Worm (Caenorhabditis elegans) whole organism, young adult: ENCODE measurements around the gene rfc-1.

Source experiments
- B0035.1 ChIP-seq: sonication (generic microtip); optimal IDR thresholded peaks from 2 replicates; lab custom pipeline; 2016; ENCODE audit warnings: missing genetic modification characterization, mild to moderate bottlenecking, missing compliant biosample characterization, missing genotype, missing genetic modification reagents
- F22D6.2 ChIP-seq: sonication (generic microtip); optimal IDR thresholded peaks from 2 replicates; lab custom pipeline; 2016; ENCODE audit warnings: mild to moderate bottlenecking, missing genetic modification characterization, missing compliant biosample characterization
- F37B4.10 ChIP-seq: fragments of 200-800 bp; sonication (Bioruptor generic); IDR thresholded peaks from 2 replicates; pipeline ENCODE4 v1.3.6; 2022; ENCODE audit warnings: missing genetic modification characterization, missing compliant biosample characterization
- Y53G8AR.9 ChIP-seq: fragments of 200-800 bp; sonication (Bioruptor generic); conservative IDR thresholded peaks from 2 replicates; pipeline ENCODE4 v1.3.6; 2022; ENCODE audit warnings: missing genetic modification reagents, missing genetic modification characterization, missing compliant biosample characterization
- Y56A3A.18 ChIP-seq: fragments of 200-800 bp; sonication (Bioruptor generic); IDR thresholded peaks from 2 replicates; pipeline ENCODE4 v1.3.6; 2022; ENCODE audit warnings: missing genetic modification reagents, missing genetic modification characterization, missing compliant biosample characterization
- Y67H2A.10 ChIP-seq: fragments of 200-800 bp; sonication (Bioruptor generic); conservative IDR thresholded peaks from 2 replicates; pipeline ENCODE4 v1.3.6; 2022; ENCODE audit warnings: missing genetic modification reagents, missing genetic modification characterization, missing compliant biosample characterization
- aptf-2 ChIP-seq: fragments of 200-800 bp; sonication (Bioruptor generic); conservative IDR thresholded peaks from 2 replicates; pipeline ENCODE4 v1.3.6; 2022; ENCODE audit warnings: missing genetic modification reagents, missing genetic modification characterization, missing compliant biosample characterization
- ceh-100 ChIP-seq: fragments of 200-800 bp; sonication (Bioruptor generic); IDR thresholded peaks from 2 replicates; pipeline ENCODE4 v1.3.6; 2022; ENCODE audit warnings: missing genetic modification reagents, missing genetic modification characterization, missing compliant biosample characterization
- ceh-40 ChIP-seq: fragments of 200-800 bp; sonication (Bioruptor generic); IDR thresholded peaks from 2 replicates; pipeline ENCODE4 v1.3.6; 2022; ENCODE audit warnings: missing genetic modification characterization, missing compliant biosample characterization
- ceh-91 ChIP-seq: fragments of 200-800 bp; sonication (Bioruptor generic); IDR thresholded peaks from 2 replicates; pipeline ENCODE4 v1.3.6; 2022; ENCODE audit warnings: missing genetic modification reagents, missing genetic modification characterization, missing compliant biosample characterization
- chd-7 ChIP-seq: sonication (generic microtip); optimal IDR thresholded peaks from 2 replicates; lab custom pipeline; 2016; ENCODE audit warnings: mild to moderate bottlenecking, missing genetic modification characterization, moderate library complexity, missing compliant biosample characterization
- dox-1 ChIP-seq: fragments of 200-800 bp; sonication (Bioruptor generic); IDR thresholded peaks from 2 replicates; pipeline ENCODE4 v1.3.6; 2022; ENCODE audit warnings: missing genetic modification reagents, missing genetic modification characterization, missing compliant biosample characterization
- dpff-1 ChIP-seq: sonication (generic microtip); optimal IDR thresholded peaks from 2 replicates; lab custom pipeline; 2017; ENCODE audit warnings: mild to moderate bottlenecking, missing genetic modification characterization, missing compliant biosample characterization
- efl-1 ChIP-seq: fragments of 150-350 bp; optimal IDR thresholded peaks from 2 replicates; lab custom pipeline; 2014; ENCODE audit warnings: missing biosample characterization, missing genetic modification reagents, missing genetic modification characterization
- ets-4 ChIP-seq: fragments of 200-800 bp; sonication (Bioruptor generic); optimal IDR thresholded peaks from 2 replicates; lab custom pipeline; 2018; ENCODE audit warnings: mild to moderate bottlenecking, missing genetic modification characterization, missing compliant biosample characterization
- hmg-1.2 ChIP-seq: fragments of 200-800 bp; sonication (Bioruptor generic); IDR thresholded peaks from 2 replicates; pipeline ENCODE4 v1.3.6; 2022; ENCODE audit warnings: missing genetic modification reagents, missing genetic modification characterization, missing compliant biosample characterization
- lin-26 ChIP-seq: fragments of 200-800 bp; sonication (Bioruptor generic); IDR thresholded peaks from 2 replicates; pipeline ENCODE4 v1.3.6; 2022; ENCODE audit warnings: missing genetic modification reagents, missing genetic modification characterization, missing compliant biosample characterization
- lsl-1 ChIP-seq: fragments of 200-800 bp; sonication (Bioruptor generic); optimal IDR thresholded peaks from 2 replicates; lab custom pipeline; 2018; ENCODE audit warnings: mild to moderate bottlenecking, missing genetic modification characterization, moderate library complexity, missing compliant biosample characterization
- madf-6 ChIP-seq: fragments of 200-800 bp; sonication (Bioruptor generic); IDR thresholded peaks from 2 replicates; pipeline ENCODE4 v1.3.6; 2022; ENCODE audit warnings: missing genetic modification reagents, missing genetic modification characterization, missing compliant biosample characterization
- madf-8 ChIP-seq: fragments of 200-800 bp; sonication (Bioruptor generic); conservative IDR thresholded peaks from 2 replicates; pipeline ENCODE4 v1.3.6; 2022; ENCODE audit warnings: missing genetic modification reagents, missing genetic modification characterization, missing compliant biosample characterization
- nfyb-1 ChIP-seq: fragments of 200-800 bp; sonication (Bioruptor generic); IDR thresholded peaks from 2 replicates; pipeline ENCODE4 v1.3.6; 2022; ENCODE audit warnings: missing genetic modification reagents, missing genetic modification characterization, missing compliant biosample characterization
- nhr-80 ChIP-seq: sonication (generic microtip); optimal IDR thresholded peaks from 2 replicates; lab custom pipeline; 2016; ENCODE audit warnings: missing genetic modification characterization, missing compliant biosample characterization
- pbrm-1 ChIP-seq: fragments of 200-800 bp; sonication (Bioruptor generic); IDR thresholded peaks from 2 replicates; pipeline ENCODE4 v1.3.6; 2022; ENCODE audit warnings: missing genetic modification reagents, missing genetic modification characterization, missing compliant biosample characterization
- pha-4 ChIP-seq: fragments of 150-350 bp; sonication (generic microtip); optimal IDR thresholded peaks from 2 replicates; lab custom pipeline; 2014; ENCODE audit warnings: missing biosample characterization, missing genetic modification reagents, missing genetic modification characterization
- rec-8 ChIP-seq, 2 experiments: sonication (generic microtip); optimal IDR thresholded peaks; 2 replicates each; lab custom pipeline; 2016; ENCODE audit warnings: mild to moderate bottlenecking in 2 of 2, missing genetic modification characterization in 2 of 2, missing genetic modification reagents in 2 of 2, missing genotype in 2 of 2, missing biosample characterization in 1 of 2, missing compliant biosample characterization in 1 of 2, moderate library complexity in 1 of 2
- repo-1 ChIP-seq: sonication (generic microtip); optimal IDR thresholded peaks from 2 replicates; lab custom pipeline; 2017; ENCODE audit warnings: mild to moderate bottlenecking, missing genetic modification characterization, missing compliant biosample characterization
- sea-2 ChIP-seq: fragments of 200-800 bp; sonication (Bioruptor generic); IDR thresholded peaks from 2 replicates; pipeline ENCODE4 v1.3.6; 2022; ENCODE audit warnings: missing genetic modification characterization, missing compliant biosample characterization
- snpc-1.1 ChIP-seq: sonication (generic microtip); optimal IDR thresholded peaks from 2 replicates; lab custom pipeline; 2017; ENCODE audit warnings: missing genetic modification characterization, mild to moderate bottlenecking, missing compliant biosample characterization, antibody characterized with exemption, moderate library complexity, missing genotype, missing genetic modification reagents; ENCODE audit not compliant: insufficient read depth
- snpc-1.3 ChIP-seq: sonication (generic microtip); optimal IDR thresholded peaks from 2 replicates; lab custom pipeline; 2017; ENCODE audit warnings: missing genetic modification characterization, mild to moderate bottlenecking, missing compliant biosample characterization, antibody characterized with exemption, moderate library complexity, missing genotype, missing genetic modification reagents; ENCODE audit not compliant: insufficient read depth
- xnd-1 ChIP-seq: sonication (generic microtip); optimal IDR thresholded peaks from 2 replicates; lab custom pipeline; 2016; ENCODE audit warnings: missing genotype, missing genetic modification reagents, missing genetic modification characterization, missing compliant biosample characterization
- ztf-28 ChIP-seq: fragments of 200-800 bp; sonication (Bioruptor generic); IDR thresholded peaks from 2 replicates; pipeline ENCODE4 v1.3.6; 2022; ENCODE audit warnings: missing genetic modification reagents, missing genetic modification characterization, missing compliant biosample characterization

Gene rfc-1

DNA sequence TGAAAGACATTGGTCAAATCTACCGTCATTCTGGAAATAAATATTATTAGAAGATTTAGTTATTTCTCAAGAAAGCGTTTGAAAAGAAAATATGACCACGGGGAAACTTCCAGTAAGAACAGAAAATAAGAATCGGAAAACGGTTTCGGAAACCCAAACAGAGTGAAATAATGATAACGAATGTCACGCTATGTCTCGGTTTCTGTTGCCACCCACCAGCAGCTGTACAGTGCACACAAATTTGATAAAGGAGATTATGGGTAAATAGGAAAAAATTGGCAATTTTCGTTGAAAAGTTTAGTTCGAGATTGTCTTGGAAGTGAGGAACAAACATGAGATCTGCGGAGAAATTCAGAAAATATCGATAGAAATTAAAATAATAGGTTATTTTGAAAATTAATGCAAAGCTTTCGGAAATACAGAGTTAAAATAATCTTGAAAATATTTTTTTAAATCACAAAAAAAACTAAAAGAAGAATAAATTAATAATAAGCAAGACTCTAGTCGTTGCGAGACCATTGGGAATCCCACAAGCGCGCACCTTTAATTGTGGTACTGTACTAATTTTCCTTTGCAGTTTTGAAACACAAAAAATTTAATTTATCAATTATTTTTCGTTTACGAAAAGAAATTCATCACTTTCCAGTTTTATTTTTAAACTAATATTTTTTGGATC is 48.6 kb downstream of the rfc-1 start, which contains the start of gene pes-9 (continued):
- TF ChIP-seq pbrm-1 (GFP tag; lab: Robert Waterston, UW) (no peak), Y67H2A.10 (GFP tag; lab: Robert Waterston, UW) (no peak), lin-26 (no peak), sea-2 (GFP tag; lab: Robert Waterston, UW) (no peak), snpc-1.3 (tag; lab: Kevin White, UChicago) (no peak), B0035.1 (tag; lab: Kevin White, UChicago) (no peak), Y56A3A.18 (GFP tag; lab: Robert Waterston, UW) (no peak), dpff-1 (no peak), aptf-2 (no peak), pha-4 (tag; lab: Kevin White, UChicago) (no peak), nhr-80 (tag; lab: Kevin White, UChicago) (peak; percentile 52), snpc-1.1 (tag; lab: Kevin White, UChicago) (no peak), lsl-1 (GFP tag; lab: Kevin White, UChicago) (peak; percentile 74), ztf-28 (no peak), F37B4.10 (no peak), rec-8 (tag; optimal IDR thresholded peaks at IDR 0.05; lab: Kevin White, UChicago) (no peak)
- TF ChIP-seq, all 124 proteins: peak for 5

- TF ChIP-seq nhr-80 (tag; lab: Kevin White, UChicago) = peak; percentile 5
- TF ChIP-seq chd-7 = no peak
Observed at ce11 chrV:14595984-14596383, 49.8 kb downstream of the rfc-1 start.

DNA sequence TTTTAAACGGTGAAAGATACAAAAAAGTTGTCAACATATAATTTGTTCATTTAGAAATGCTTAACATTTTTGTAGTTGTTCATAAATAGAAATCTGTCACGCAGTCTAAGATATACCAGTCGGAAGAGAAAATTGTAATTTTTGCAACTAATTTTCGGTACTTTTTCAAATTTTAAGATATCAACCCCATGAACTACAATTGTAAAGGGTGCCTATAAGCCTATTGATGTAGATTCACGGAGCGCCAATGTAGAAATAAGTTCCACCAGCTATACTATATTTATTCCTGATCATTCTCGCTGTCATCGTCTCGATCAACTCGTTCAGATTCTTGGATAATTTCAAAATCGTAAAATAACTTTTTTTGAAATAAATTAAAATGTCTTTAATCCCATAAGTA is 50.8 kb downstream of the rfc-1 start:
- TF ChIP-seq repo-1 (tag; lab: Kevin White, UChicago) = peak; percentile 34
- TF ChIP-seq ceh-40 (GFP tag; lab: Robert Waterston, UW) = no peak
- TF ChIP-seq nfyb-1 (GFP tag; lab: Robert Waterston, UW) = peak; percentile 44; the same call in 1 of the 2 replicates
- TF ChIP-seq Y53G8AR.9 = no peak

- TF ChIP-seq ets-4 (GFP tag; lab: Kevin White, UChicago) (no peak), ceh-100 (GFP tag; lab: Robert Waterston, UW) (no peak), hmg-1.2 (GFP tag; lab: Robert Waterston, UW) (0 out of 2 replicates have a peak, but pooled peaks have one; percentile 8), dox-1 (no peak), F22D6.2 (tag; lab: Kevin White, UChicago) (no peak), aptf-2 (no peak), ceh-91 (GFP tag; lab: Robert Waterston, UW) (peak; percentile 22; the same call in 1 of the 2 replicates), xnd-1 (tag; lab: Kevin White, UChicago) (peak; percentile 47), efl-1 (GFP tag; lab: Kevin White, UChicago) (peak; percentile 38), madf-8 (GFP tag; lab: Robert Waterston, UW) (peak; percentile 51), madf-6 (GFP tag; lab: Robert Waterston, UW) (peak; percentile 73)
Observed at ce11 chrV:14594103-14594502, 51.7 kb downstream of the rfc-1 start.
